Fruit fly (Drosophila melanogaster) whole organism, embryonic: Measurements from ENCODE around the gene CG18302.

Experiments used
- Atf6 ChIP-seq: fragments of 200-800 bp; sonication (Bioruptor generic); IDR thresholded peaks from 2 replicates; pipeline ENCODE4 v1.3.6; 2022; ENCODE audit warnings: missing biosample characterization, missing genetic modification characterization
- B-H2 ChIP-seq: fragments of 200-800 bp; sonication (Bioruptor generic); optimal IDR thresholded peaks from 2 replicates; lab custom pipeline; 2018; ENCODE audit warnings: missing biosample characterization, mild to moderate bottlenecking, missing genetic modification characterization
- BtbVII ChIP-seq: fragments of 200-800 bp; sonication (Bioruptor generic); optimal IDR thresholded peaks from 3 replicates; lab custom pipeline; 2017; ENCODE audit warnings: missing biosample characterization, mild to moderate bottlenecking, missing genetic modification characterization
- CG11398 ChIP-seq: fragments of 200-800 bp; sonication (Bioruptor generic); optimal IDR thresholded peaks from 2 replicates; lab custom pipeline; 2016; ENCODE audit warnings: missing biosample characterization, missing genetic modification characterization
- CG11723 ChIP-seq: fragments of 200-800 bp; sonication (Bioruptor generic); optimal IDR thresholded peaks from 2 replicates; lab custom pipeline; 2017; ENCODE audit warnings: missing biosample characterization, mild to moderate bottlenecking, missing genetic modification characterization
- CG12219 ChIP-seq: fragments of 200-800 bp; sonication (Bioruptor generic); optimal IDR thresholded peaks from 3 replicates; lab custom pipeline; 2018; ENCODE audit warnings: missing biosample characterization, mild to moderate bottlenecking, missing genetic modification characterization
- CG12236 ChIP-seq: fragments of 200-800 bp; sonication (Bioruptor generic); optimal IDR thresholded peaks from 2 replicates; lab custom pipeline; 2016; ENCODE audit warnings: missing biosample characterization, missing genetic modification characterization
- CG13894 ChIP-seq: fragments of 200-800 bp; sonication (Bioruptor generic); optimal IDR thresholded peaks from 3 replicates; lab custom pipeline; 2018; ENCODE audit warnings: missing biosample characterization, mild to moderate bottlenecking, missing genetic modification characterization, moderate library complexity
- CG14014 ChIP-seq: fragments of 200-800 bp; sonication (Bioruptor generic); IDR thresholded peaks from 2 replicates; pipeline ENCODE4 v1.3.6; 2022; ENCODE audit warnings: missing biosample characterization, missing genetic modification characterization
- CG1603 ChIP-seq: fragments of 200-800 bp; sonication (Bioruptor generic); optimal IDR thresholded peaks from 2 replicates; lab custom pipeline; 2019; ENCODE audit warnings: missing biosample characterization, mild to moderate bottlenecking, missing genetic modification characterization, moderate library complexity
- CG17328 ChIP-seq: fragments of 200-800 bp; sonication (Bioruptor generic); IDR thresholded peaks from 2 replicates; pipeline ENCODE4 v1.3.6; 2022; ENCODE audit warnings: missing biosample characterization, missing genetic modification characterization
- CG17912 ChIP-seq: fragments of 200-800 bp; sonication (Bioruptor generic); optimal IDR thresholded peaks from 2 replicates; lab custom pipeline; 2018; ENCODE audit warnings: missing biosample characterization, mild to moderate bottlenecking, missing genetic modification characterization
- CG1792 ChIP-seq: fragments of 200-800 bp; sonication (Bioruptor generic); optimal IDR thresholded peaks from 2 replicates; lab custom pipeline; 2016; ENCODE audit warnings: missing biosample characterization, missing genetic modification characterization
- CG18619 ChIP-seq: fragments of 200-800 bp; sonication (Bioruptor generic); optimal IDR thresholded peaks from 3 replicates; lab custom pipeline; 2017; ENCODE audit warnings: missing biosample characterization, mild to moderate bottlenecking, missing genetic modification characterization
- CG2202 ChIP-seq: fragments of 200-800 bp; sonication (Bioruptor generic); optimal IDR thresholded peaks from 2 replicates; lab custom pipeline; 2018; ENCODE audit warnings: missing biosample characterization, mild to moderate bottlenecking, missing genetic modification characterization
- CG2875 ChIP-seq: fragments of 200-800 bp; sonication (Bioruptor generic); optimal IDR thresholded peaks from 2 replicates; lab custom pipeline; 2017; ENCODE audit warnings: missing biosample characterization, mild to moderate bottlenecking, missing genetic modification characterization, missing genetic modification reagents
- CG30431 ChIP-seq: fragments of 200-800 bp; sonication (Bioruptor generic); optimal IDR thresholded peaks from 2 replicates; lab custom pipeline; 2017; ENCODE audit warnings: missing biosample characterization, missing genetic modification characterization
- CG3847 ChIP-seq: fragments of 200-800 bp; sonication (Bioruptor generic); IDR thresholded peaks from 2 replicates; pipeline ENCODE4 v1.3.6; 2022; ENCODE audit warnings: missing biosample characterization, missing genetic modification characterization
- CG4282 ChIP-seq: fragments of 200-800 bp; sonication (Bioruptor generic); optimal IDR thresholded peaks from 2 replicates; lab custom pipeline; 2016; ENCODE audit warnings: missing biosample characterization, missing genetic modification characterization
- CG4707 ChIP-seq: fragments of 200-800 bp; sonication (Bioruptor generic); optimal IDR thresholded peaks from 2 replicates; lab custom pipeline; 2018; ENCODE audit warnings: missing biosample characterization, mild to moderate bottlenecking, missing genetic modification characterization, moderate library complexity
- CG7372 ChIP-seq: fragments of 200-800 bp; sonication (Bioruptor generic); IDR thresholded peaks from 2 replicates; pipeline ENCODE4 v1.3.6; 2022; ENCODE audit warnings: missing biosample characterization, missing genetic modification characterization
- CrebB ChIP-seq: fragments of 200-800 bp; sonication (Bioruptor generic); optimal IDR thresholded peaks from 3 replicates; lab custom pipeline; 2018; ENCODE audit warnings: missing biosample characterization, mild to moderate bottlenecking, missing genetic modification characterization
- D ChIP-seq, 2 experiments: fragments of 200-800 bp in 1 of 2; fragments of >200 bp in 1 of 2; sonication (Bioruptor generic) in 1 of 2; optimal IDR thresholded peaks; 2 replicates in 1 of 2; 3 replicates in 1 of 2; lab custom pipeline; 2017; ENCODE audit warnings: mild to moderate bottlenecking in 1 of 2, missing biosample characterization in 1 of 2, missing genetic modification characterization in 1 of 2, missing genetic modification reagents in 1 of 2
- Dad ChIP-seq: fragments of 200-800 bp; sonication (Bioruptor generic); optimal IDR thresholded peaks from 3 replicates; lab custom pipeline; 2016; ENCODE audit warnings: missing biosample characterization, missing genetic modification characterization
- Dip3 ChIP-seq: fragments of 200-800 bp; sonication (Bioruptor generic); optimal IDR thresholded peaks from 3 replicates; lab custom pipeline; 2016; ENCODE audit warnings: missing biosample characterization, missing genetic modification characterization
- E2f2 ChIP-seq: fragments of 200-800 bp; sonication (Bioruptor generic); IDR thresholded peaks from 2 replicates; pipeline ENCODE4 v1.3.6; 2022; ENCODE audit warnings: missing biosample characterization, missing genetic modification characterization
- H15 ChIP-seq: fragments of 200-800 bp; sonication (Bioruptor generic); IDR thresholded peaks from 3 replicates; pipeline ENCODE4 v1.3.6; 2022; ENCODE audit warnings: missing biosample characterization, missing genetic modification characterization
- Hey ChIP-seq: fragments of 200-800 bp; sonication (Bioruptor generic); optimal IDR thresholded peaks from 3 replicates; lab custom pipeline; 2018; ENCODE audit warnings: missing biosample characterization, mild to moderate bottlenecking, missing genetic modification characterization
- Hr51 ChIP-seq, 2 experiments: fragments of 200-800 bp; sonication (Bioruptor generic); optimal IDR thresholded peaks; 2 replicates in 1 of 2; 3 replicates in 1 of 2; lab custom pipeline; 2016 to 2018; ENCODE audit warnings: missing biosample characterization in 2 of 2, missing genetic modification characterization in 2 of 2, mild to moderate bottlenecking in 1 of 2, moderate library complexity in 1 of 2
- Hsf ChIP-seq: fragments of 200-800 bp; sonication (Bioruptor generic); optimal IDR thresholded peaks from 3 replicates; lab custom pipeline; 2016; ENCODE audit warnings: missing biosample characterization, missing genetic modification characterization
- Meics ChIP-seq: fragments of 200-800 bp; sonication (Bioruptor generic); optimal IDR thresholded peaks from 2 replicates; lab custom pipeline; 2017; ENCODE audit warnings: missing biosample characterization, mild to moderate bottlenecking, missing genetic modification characterization
- Sry-β ChIP-seq: fragments of 200-800 bp; sonication (Bioruptor generic); optimal IDR thresholded peaks from 2 replicates; lab custom pipeline; 2018; ENCODE audit warnings: missing biosample characterization, mild to moderate bottlenecking, missing genetic modification characterization, moderate library complexity
- ash1 ChIP-seq: fragments of 200-800 bp; sonication (Bioruptor generic); optimal IDR thresholded peaks from 2 replicates; lab custom pipeline; 2018; ENCODE audit warnings: missing biosample characterization, mild to moderate bottlenecking, missing genetic modification characterization
- cas ChIP-seq: fragments of 200-800 bp; sonication (Bioruptor generic); IDR thresholded peaks from 2 replicates; pipeline ENCODE4 v1.3.6; 2022; ENCODE audit warnings: missing biosample characterization, missing genetic modification characterization
- dan ChIP-seq: fragments of 200-800 bp; sonication (Bioruptor generic); IDR thresholded peaks from 2 replicates; pipeline ENCODE4 v1.3.6; 2022; ENCODE audit warnings: missing biosample characterization, missing genetic modification characterization
- danr ChIP-seq: fragments of 200-800 bp; sonication (Bioruptor generic); IDR thresholded peaks from 2 replicates; pipeline ENCODE4 v1.3.6; 2022; ENCODE audit warnings: missing biosample characterization, missing genetic modification characterization
- eve ChIP-seq, 2 experiments: fragments of >200 bp; optimal IDR thresholded peaks; 2 replicates each; lab custom pipeline; 2017; ENCODE audit warnings: missing biosample characterization in 2 of 2, missing genetic modification characterization in 2 of 2
- grau ChIP-seq: fragments of 200-800 bp; optimal IDR thresholded peaks from 3 replicates; lab custom pipeline; 2019; ENCODE audit warnings: missing biosample characterization, mild to moderate bottlenecking, missing genetic modification characterization, moderate library complexity
- lola ChIP-seq, 3 experiments: fragments of >200 bp in 2 of 3; fragments of 200-800 bp in 1 of 3; sonication (Bioruptor generic) in 1 of 3; optimal IDR thresholded peaks; 2 replicates each; lab custom pipeline; 2017 to 2019; ENCODE audit warnings: missing biosample characterization in 3 of 3, missing genetic modification characterization in 3 of 3, mild to moderate bottlenecking in 1 of 3, moderate library complexity in 1 of 3
- nom ChIP-seq: fragments of 200-800 bp; sonication (Bioruptor generic); optimal IDR thresholded peaks from 2 replicates; lab custom pipeline; 2017; ENCODE audit warnings: missing biosample characterization, missing genetic modification characterization, mild to moderate bottlenecking, moderate library complexity, missing genetic modification reagents
- org-1 ChIP-seq: fragments of 200-800 bp; sonication (Bioruptor generic); optimal IDR thresholded peaks from 2 replicates; lab custom pipeline; 2017; ENCODE audit warnings: missing biosample characterization, missing genetic modification characterization
- p53 ChIP-seq: fragments of 200-800 bp; sonication (Bioruptor generic); optimal IDR thresholded peaks from 2 replicates; lab custom pipeline; 2016; ENCODE audit warnings: missing biosample characterization, missing genetic modification characterization
- peb ChIP-seq: fragments of 200-800 bp; sonication (Bioruptor generic); IDR thresholded peaks from 2 replicates; pipeline ENCODE4 v1.3.6; 2022; ENCODE audit warnings: missing biosample characterization, missing genetic modification characterization
- prd ChIP-seq, 3 experiments: fragments of >200 bp in 2 of 3; fragments of 200-800 bp in 1 of 3; sonication (Bioruptor generic) in 1 of 3; optimal IDR thresholded peaks in 2 of 3; IDR thresholded peaks in 1 of 3; 2 replicates in 2 of 3; 3 replicates in 1 of 3; pipeline versions ENCODE4 v1.3.6 to Lab custom; 2017 to 2022; ENCODE audit warnings: missing biosample characterization in 1 of 3, missing genetic modification characterization in 1 of 3
- psq ChIP-seq: fragments of 200-800 bp; sonication (Bioruptor generic); optimal IDR thresholded peaks from 2 replicates; lab custom pipeline; 2017; ENCODE audit warnings: missing biosample characterization, missing genetic modification characterization
- sd ChIP-seq: fragments of 200-800 bp; sonication (Bioruptor generic); optimal IDR thresholded peaks from 3 replicates; lab custom pipeline; 2018; ENCODE audit warnings: missing biosample characterization, mild to moderate bottlenecking, missing genetic modification characterization, moderate library complexity
- sens ChIP-seq: fragments of 200-800 bp; sonication (Bioruptor generic); peaks from one replicate; lab custom pipeline; 2016; ENCODE audit warnings: missing biosample characterization, missing genetic modification characterization
- shn ChIP-seq: fragments of 200-800 bp; sonication (Bioruptor generic); optimal IDR thresholded peaks from 3 replicates; lab custom pipeline; 2016; ENCODE audit warnings: missing biosample characterization, missing genetic modification characterization
- vvl ChIP-seq: fragments of 200-800 bp; sonication (Bioruptor generic); IDR thresholded peaks from 2 replicates; pipeline ENCODE4 v1.3.6; 2022; ENCODE audit warnings: missing biosample characterization, missing genetic modification characterization
- zfh1 ChIP-seq: fragments of 200-800 bp; sonication (Bioruptor generic); IDR thresholded peaks from 3 replicates; pipeline ENCODE4 v1.3.6; 2022; ENCODE audit warnings: missing biosample characterization, missing genetic modification characterization

Gene CG18302

DNA sequence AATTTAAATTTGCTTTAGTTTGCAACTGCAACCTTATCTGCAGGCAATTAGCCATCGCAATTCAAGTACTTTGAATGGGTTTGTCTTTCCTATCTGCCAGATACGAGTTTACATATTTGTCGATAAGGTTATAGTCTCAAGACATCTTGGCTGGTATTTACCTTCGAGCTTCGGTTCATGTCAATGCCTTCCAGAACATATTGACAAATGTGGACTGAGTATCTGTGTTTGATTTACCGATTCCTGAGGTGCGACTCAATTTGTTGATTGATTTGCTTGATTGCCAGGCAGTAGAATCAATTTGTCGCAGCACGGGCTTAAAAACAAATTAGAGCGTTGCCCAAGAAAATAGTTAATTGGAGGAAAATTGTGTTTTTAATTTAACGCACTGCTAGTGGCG, 18.7 kb downstream of the CG18302 start (continued):
- TF ChIP-seq CG11398 (peak; percentile 31), sens (GFP tag; lab: Kevin White, UChicago) (peak; percentile 84), CG11723 (GFP tag; lab: Kevin White, UChicago) (no peak), lola (GFP tag; optimal IDR thresholded peaks at IDR 0.05; lab: Kevin White, UChicago) (peak in 1 of 3 experiments; percentile 55), CG17328 (GFP tag; lab: Robert Waterston, UW) (no peak), eve (GFP tag; optimal IDR thresholded peaks at IDR 0.05; lab: Kevin White, UChicago) (no peak), B-H2 (GFP tag; lab: Kevin White, UChicago) (no peak), Atf6 (GFP tag; lab: Robert Waterston, UW) (0 out of 2 replicates have a peak, but pooled peaks have one; percentile 28), CG3847 (GFP tag; lab: Robert Waterston, UW) (0 out of 2 replicates have a peak, but pooled peaks have one; percentile 17), psq (GFP tag; lab: Kevin White, UChicago) (no peak), E2f2 (GFP tag; lab: Robert Waterston, UW) (no peak), sd (tag; lab: Kevin White, UChicago) (peak; percentile 35), ash1 (no peak), CG14014 (peak; percentile 31; the same call in 1 of the 2 replicates), peb (GFP tag; lab: Robert Waterston, UW) (0 out of 2 replicates have a peak, but pooled peaks have one; percentile 10), vvl (GFP tag; lab: Robert Waterston, UW) (no peak), CG4707 (GFP tag; lab: Kevin White, UChicago) (peak; percentile 53), CG2875 (GFP tag; lab: Kevin White, UChicago) (peak; percentile 51), Dad (no peak), CG12219 (peak; percentile 27), org-1 (GFP tag; lab: Kevin White, UChicago) (peak; percentile 41), H15 (GFP tag; lab: Robert Waterston, UW) (no peak), CG4282 (no peak), CG18619 (GFP tag; lab: Kevin White, UChicago) (peak; percentile 10), BtbVII (no peak), CG13894 (tag; lab: Kevin White, UChicago) (no peak), Meics (peak; percentile 24), nom (GFP tag; lab: Kevin White, UChicago) (no peak), Hsf (GFP tag; lab: Kevin White, UChicago) (peak; percentile 8), CrebB (tag; lab: Kevin White, UChicago) (peak; percentile 52), prd (optimal IDR thresholded peaks at IDR 0.05; lab: Kevin White, UChicago) (no peak), prd (GFP tag; IDR thresholded peaks at IDR 0.05; lab: Robert Waterston, UW) (0 out of 3 replicates have a peak, but pooled peaks have one; percentile 20), zfh1 (GFP tag; lab: Robert Waterston, UW) (peak; percentile 67), CG7372 (GFP tag; lab: Robert Waterston, UW) (no peak), dan (GFP tag; lab: Robert Waterston, UW) (no peak), Hey (tag; lab: Kevin White, UChicago) (no peak), CG30431 (GFP tag; lab: Kevin White, UChicago) (no peak), Hr51 (GFP tag; optimal IDR thresholded peaks at IDR 0.05; lab: Kevin White, UChicago) (no peak), Dip3 (GFP tag; lab: Kevin White, UChicago) (no peak), p53 (no peak), grau (tag; lab: Kevin White, UChicago) (no peak), CG17912 (GFP tag; lab: Kevin White, UChicago) (no peak), Sry-β (GFP tag; lab: Kevin White, UChicago) (peak; percentile 10), CG12236 (GFP tag; lab: Kevin White, UChicago) (peak; percentile 6), CG1603 (tag; lab: Kevin White, UChicago) (peak; percentile 64), danr (GFP tag; lab: Robert Waterston, UW) (no peak), CG1792 (GFP tag; lab: Kevin White, UChicago) (peak; percentile 21), cas (GFP tag; lab: Robert Waterston, UW) (no peak), D (optimal IDR thresholded peaks at IDR 0.05; lab: Kevin White, UChicago) (no peak), D (GFP tag; optimal IDR thresholded peaks at IDR 0.05; lab: Kevin White, UChicago) (peak; percentile 28), shn (no peak), CG2202 (tag; lab: Kevin White, UChicago) (peak; percentile 77)
